Worm (Caenorhabditis elegans) whole organism, late embryonic: Measurements from ENCODE around the gene col-89.
A peak's percentile ranks its signal among the peaks of the same experiment; 100 is the strongest.
"Not testable (repeated sequence)": the region's sequence is repeated elsewhere in the genome, so short reads cannot be mapped to it uniquely, and the experiment has no call there.

Source experiments
- C08G9.2 ChIP-seq: sonication (generic microtip); optimal IDR thresholded peaks from 2 replicates; lab custom pipeline; 2016; ENCODE audit warnings: mild to moderate bottlenecking, missing genetic modification characterization, moderate library complexity, missing compliant biosample characterization
- F13H6.1 ChIP-seq: sonication (generic microtip); optimal IDR thresholded peaks from 2 replicates; lab custom pipeline; 2016; ENCODE audit warnings: missing genetic modification characterization, missing compliant biosample characterization
- ceh-14 ChIP-seq: sonication (generic microtip); optimal IDR thresholded peaks from 2 replicates; lab custom pipeline; 2016; ENCODE audit warnings: missing genotype, missing genetic modification characterization, missing compliant biosample characterization
- ceh-18 ChIP-seq: sonication (generic microtip); optimal IDR thresholded peaks from 2 replicates; lab custom pipeline; 2016; ENCODE audit warnings: missing genetic modification characterization, missing compliant biosample characterization
- ceh-2 ChIP-seq: sonication (generic microtip); optimal IDR thresholded peaks from 2 replicates; lab custom pipeline; 2016; ENCODE audit warnings: missing genotype, missing genetic modification characterization, missing compliant biosample characterization
- ceh-30 ChIP-seq: fragments of 150-350 bp; optimal IDR thresholded peaks from 2 replicates; lab custom pipeline; 2014; ENCODE audit warnings: missing biosample characterization, missing genetic modification characterization
- ceh-31 ChIP-seq: sonication (generic microtip); optimal IDR thresholded peaks from 2 replicates; lab custom pipeline; 2016; ENCODE audit warnings: missing genetic modification characterization, missing compliant biosample characterization
- ceh-34 ChIP-seq: sonication (generic microtip); optimal IDR thresholded peaks from 2 replicates; lab custom pipeline; 2016; ENCODE audit warnings: mild to moderate bottlenecking, missing genetic modification characterization, missing compliant biosample characterization
- ceh-45 ChIP-seq: fragments of 200-800 bp; sonication (Bioruptor generic); IDR thresholded peaks from 2 replicates; pipeline ENCODE4 v1.3.6; 2022; ENCODE audit warnings: missing genetic modification reagents, missing genetic modification characterization, missing compliant biosample characterization
- ceh-48 ChIP-seq: sonication (generic microtip); optimal IDR thresholded peaks from 2 replicates; lab custom pipeline; 2016; ENCODE audit warnings: missing genetic modification characterization, inconsistent platforms, missing compliant biosample characterization
- ceh-6 ChIP-seq: fragments of 200-800 bp; sonication (Bioruptor generic); optimal IDR thresholded peaks from 2 replicates; lab custom pipeline; 2018; ENCODE audit warnings: mild to moderate bottlenecking, missing genetic modification characterization, missing compliant biosample characterization
- dve-1 ChIP-seq: sonication (generic microtip); optimal IDR thresholded peaks from 2 replicates; lab custom pipeline; 2017; ENCODE audit warnings: antibody characterized with exemption, mild to moderate bottlenecking, missing genetic modification characterization, missing compliant biosample characterization
- elt-2 ChIP-seq: sonication (generic microtip); optimal IDR thresholded peaks from 2 replicates; lab custom pipeline; 2016; ENCODE audit warnings: missing genetic modification reagents, missing genetic modification characterization, missing compliant biosample characterization
- ets-4 ChIP-seq: sonication (generic microtip); optimal IDR thresholded peaks from 2 replicates; lab custom pipeline; 2016; ENCODE audit warnings: missing genetic modification characterization, missing compliant biosample characterization
- fax-1 ChIP-seq: sonication (generic microtip); optimal IDR thresholded peaks from 2 replicates; lab custom pipeline; 2016; ENCODE audit warnings: missing genotype, missing genetic modification characterization, missing compliant biosample characterization
- hlh-13 ChIP-seq: fragments of 200-800 bp; sonication (Bioruptor generic); optimal IDR thresholded peaks from 2 replicates; lab custom pipeline; 2018; ENCODE audit warnings: mild to moderate bottlenecking, missing genetic modification characterization, missing compliant biosample characterization
- hlh-30 ChIP-seq: sonication (generic microtip); optimal IDR thresholded peaks from 2 replicates; lab custom pipeline; 2017; ENCODE audit warnings: antibody characterized with exemption, missing genetic modification characterization, missing compliant biosample characterization; ENCODE audit not compliant: insufficient read depth
- hlh-6 ChIP-seq: sonication (generic microtip); optimal IDR thresholded peaks from 2 replicates; lab custom pipeline; 2016; ENCODE audit warnings: missing genotype, missing genetic modification characterization, missing compliant biosample characterization
- hlh-8 ChIP-seq: sonication (generic microtip); optimal IDR thresholded peaks from 2 replicates; lab custom pipeline; 2016; ENCODE audit warnings: missing genotype, missing genetic modification characterization, missing compliant biosample characterization
- lim-6 ChIP-seq: sonication (generic microtip); optimal IDR thresholded peaks from 2 replicates; lab custom pipeline; 2016; ENCODE audit warnings: missing genetic modification characterization, missing compliant biosample characterization
- nfya-1 ChIP-seq: sonication (generic microtip); optimal IDR thresholded peaks from 2 replicates; lab custom pipeline; 2017; ENCODE audit warnings: missing genetic modification characterization, mild to moderate bottlenecking, missing compliant biosample characterization, antibody characterized with exemption, moderate library complexity
- nhr-11 ChIP-seq: fragments of 150-350 bp; optimal IDR thresholded peaks from 2 replicates; lab custom pipeline; 2014; ENCODE audit warnings: missing biosample characterization, missing genetic modification characterization
- pat-9 ChIP-seq: fragments of 200-800 bp; sonication (Bioruptor generic); optimal IDR thresholded peaks from 2 replicates; lab custom pipeline; 2018; ENCODE audit warnings: mild to moderate bottlenecking, missing genetic modification characterization, moderate library complexity, missing compliant biosample characterization
- pax-1 ChIP-seq: fragments of 150-350 bp; optimal IDR thresholded peaks from 2 replicates; lab custom pipeline; 2014; ENCODE audit warnings: missing biosample characterization, missing genetic modification characterization
- pros-1 ChIP-seq: fragments of 150-350 bp; optimal IDR thresholded peaks from 2 replicates; lab custom pipeline; 2014; ENCODE audit warnings: missing biosample characterization, missing genetic modification reagents, missing genetic modification characterization
- ref-2 ChIP-seq: sonication (generic microtip); optimal IDR thresholded peaks from 2 replicates; lab custom pipeline; 2016; ENCODE audit warnings: missing genetic modification characterization, missing compliant biosample characterization
- rnt-1 ChIP-seq: sonication (generic microtip); optimal IDR thresholded peaks from 2 replicates; lab custom pipeline; 2016; ENCODE audit warnings: missing genetic modification characterization, missing compliant biosample characterization
- sox-4 ChIP-seq: sonication (generic microtip); optimal IDR thresholded peaks from 2 replicates; lab custom pipeline; 2017; ENCODE audit warnings: mild to moderate bottlenecking, missing genetic modification characterization, inconsistent platforms, missing compliant biosample characterization
- syd-9 ChIP-seq: sonication (generic microtip); optimal IDR thresholded peaks from 2 replicates; lab custom pipeline; 2016; ENCODE audit warnings: mild to moderate bottlenecking, missing genetic modification characterization, moderate library complexity, missing compliant biosample characterization
- tbx-2 ChIP-seq: sonication (generic microtip); optimal IDR thresholded peaks from 2 replicates; lab custom pipeline; 2016; ENCODE audit warnings: missing genetic modification characterization, missing compliant biosample characterization
- tbx-7 ChIP-seq: sonication (generic microtip); optimal IDR thresholded peaks from 2 replicates; lab custom pipeline; 2016; ENCODE audit warnings: missing genotype, missing genetic modification characterization, missing compliant biosample characterization
- unc-42 ChIP-seq: sonication (generic microtip); optimal IDR thresholded peaks from 2 replicates; lab custom pipeline; 2016; ENCODE audit warnings: missing genotype, missing genetic modification characterization, missing compliant biosample characterization
- unc-55 ChIP-seq: sonication (generic microtip); optimal IDR thresholded peaks from 2 replicates; lab custom pipeline; 2017; ENCODE audit warnings: missing biosample characterization, missing genetic modification reagents, missing genetic modification characterization
- unc-86 ChIP-seq: sonication (generic microtip); optimal IDR thresholded peaks from 2 replicates; lab custom pipeline; 2016; ENCODE audit warnings: missing genetic modification characterization, missing compliant biosample characterization
- zip-5 ChIP-seq: sonication (generic microtip); optimal IDR thresholded peaks from 2 replicates; lab custom pipeline; 2016; ENCODE audit warnings: missing genetic modification characterization, missing compliant biosample characterization

col-89 gene

ce11 chrIII:4742620-4743019 is 5.3 kb upstream of the col-89 start, which contains the start of gene twk-6:
Gene twk-6 (plus strand): TSS chrIII:4742920.
- TF ChIP-seq hlh-6 (tag; lab: Kevin White, UChicago); pat-9 (tag; lab: Kevin White, UChicago); ceh-6 (GFP tag; lab: Kevin White, UChicago): not testable (repeated sequence)

- TF ChIP-seq ceh-48 (no peak), pros-1 (tag; lab: Kevin White, UChicago) (no peak), fax-1 (no peak), nhr-11 (tag; lab: Kevin White, UChicago) (no peak), hlh-8 (tag; lab: Kevin White, UChicago) (no peak), ets-4 (no peak), unc-42 (tag; lab: Kevin White, UChicago) (no peak), ceh-45 (GFP tag; lab: Robert Waterston, UW) (no peak), hlh-6 (tag; lab: Kevin White, UChicago) (no peak), F13H6.1 (tag; lab: Kevin White, UChicago) (no peak), sox-4 (tag; lab: Kevin White, UChicago) (no peak), ceh-2 (tag; lab: Kevin White, UChicago) (no peak)
- TF ChIP-seq, all 69 proteins: peak for 0
These were observed 2.0 kb upstream of the col-89 start, which contains the start of gene F17C8.6 for ce11 chrIII:4745934-4746333. Gene F17C8.6 (minus strand): TSS chrIII:4746034.

- TF ChIP-seq hlh-13 (GFP tag; lab: Kevin White, UChicago) (no peak), C08G9.2 (peak; percentile 22)
These were observed 739 bp downstream of the col-89 start for ce11 chrIII:4748666-4749065.

ce11 chrIII:4754001-4754561 is 6.2 kb downstream of the col-89 start, which contains the start of the genes rps-0 and rbg-3:
Gene rps-0 (minus strand): TSS chrIII:4754051.
Gene rbg-3 (plus strand): TSS chrIII:4754424.
- no peak for TF ChIP-seq lim-6
- peak; percentile 70 for TF ChIP-seq ceh-14 (tag; lab: Kevin White, UChicago)
- peak; percentile 68 for TF ChIP-seq ceh-18 (tag; lab: Kevin White, UChicago)
- TF ChIP-seq elt-2 (tag; lab: Kevin White, UChicago): peak; percentile 33
- peak; percentile 1 for TF ChIP-seq ceh-2 (tag; lab: Kevin White, UChicago)
- TF ChIP-seq ceh-34 (tag; lab: Kevin White, UChicago): peak; percentile 22
- TF ChIP-seq zip-5: no peak
- TF ChIP-seq ceh-30: no peak
- TF ChIP-seq ref-2 (tag; lab: Kevin White, UChicago): peak; percentile 29
- TF ChIP-seq syd-9: no peak
- peak; percentile 70 for TF ChIP-seq ets-4
- peak; percentile 57 for TF ChIP-seq unc-55 (GFP tag; lab: Kevin White, UChicago)
- peak; percentile 19 for TF ChIP-seq hlh-30 (tag; lab: Kevin White, UChicago)
- peak; percentile 96 for TF ChIP-seq unc-42 (tag; lab: Kevin White, UChicago)
- TF ChIP-seq ceh-48: peak; percentile 9
- peak; percentile 92 for TF ChIP-seq pax-1 (tag; lab: Kevin White, UChicago)
- TF ChIP-seq rnt-1 (tag; lab: Kevin White, UChicago): peak; percentile 21
- peak; percentile 9 for TF ChIP-seq tbx-7 (tag; lab: Kevin White, UChicago)
- TF ChIP-seq unc-86: peak; percentile 4
- peak; percentile 56 for TF ChIP-seq tbx-2 (tag; lab: Kevin White, UChicago)
- no peak for TF ChIP-seq hlh-6 (tag; lab: Kevin White, UChicago)
- TF ChIP-seq nfya-1 (tag; lab: Kevin White, UChicago): peak; percentile 87
- TF ChIP-seq ceh-31 (tag; lab: Kevin White, UChicago): peak; percentile 75
- peak; percentile 67 for TF ChIP-seq dve-1 (tag; lab: Kevin White, UChicago)
- TF ChIP-seq, all 69 proteins: peak for 19
